Fruit fly (Drosophila melanogaster): Measurements from ENCODE around the gene CG43448.

Gene CG43448

dm6 chr3R:30196128-30196527, 41.4 kb downstream of the CG43448 start, which contains the start of gene CG15531:
Gene CG15531 (minus strand): TSS chr3R:30196228.
- TF ChIP-seq CG6792 (GFP tag; optimal IDR thresholded peaks at IDR 0.05), result no peak
- no peak for TF ChIP-seq net (GFP tag; optimal IDR thresholded peaks at IDR 0.05)
- no peak for TF ChIP-seq Hr38 (GFP tag; optimal IDR thresholded peaks at IDR 0.05)
- TF ChIP-seq CG32006 (GFP tag; optimal IDR thresholded peaks at IDR 0.05), result no peak
- no peak for TF ChIP-seq CG8632 (GFP tag; optimal IDR thresholded peaks at IDR 0.05)
- no peak for TF ChIP-seq cyc (GFP tag; optimal IDR thresholded peaks at IDR 0.05)
- TF ChIP-seq CG3032 (tag; optimal IDR thresholded peaks at IDR 0.05), result no peak
- no peak for TF ChIP-seq CG6808 (GFP tag; optimal IDR thresholded peaks at IDR 0.05)
- no peak for TF ChIP-seq Lpt (GFP tag; optimal IDR thresholded peaks at IDR 0.05)
- TF ChIP-seq CG6276 (GFP tag; optimal IDR thresholded peaks at IDR 0.05), result no peak

- TF ChIP-seq esn (GFP tag; optimal IDR thresholded peaks at IDR 0.05) (peak; percentile 20), net (GFP tag; optimal IDR thresholded peaks at IDR 0.05) (no peak), lz (GFP tag; optimal IDR thresholded peaks at IDR 0.05) (peak; percentile 44), Hr39 (GFP tag; optimal IDR thresholded peaks at IDR 0.05) (peak; percentile 26), pdm3 (GFP tag; optimal IDR thresholded peaks at IDR 0.05) (peak; percentile 40), Sox14 (GFP tag; optimal IDR thresholded peaks at IDR 0.05) (peak; percentile 23), CG8119 (GFP tag; IDR thresholded peaks at IDR 0.05) (no peak; the same call in 2 of the 3 replicates), CG10631 (GFP tag; optimal IDR thresholded peaks at IDR 0.05) (peak; percentile 29), OdsH (GFP tag; optimal IDR thresholded peaks at IDR 0.05) (peak; percentile 17), CG32006 (GFP tag; optimal IDR thresholded peaks at IDR 0.05) (peak; percentile 23), CG3919 (GFP tag; optimal IDR thresholded peaks at IDR 0.05) (peak; percentile 12), CG3032 (tag; optimal IDR thresholded peaks at IDR 0.05) (peak; percentile 26), CG15336 (GFP tag; IDR thresholded peaks at IDR 0.05) (peak; percentile 34; the same call in 1 of the 2 replicates), acj6 (GFP tag; optimal IDR thresholded peaks at IDR 0.05) (peak; percentile 5), svp (GFP tag) (peak; percentile 83), CG6163 (GFP tag; IDR thresholded peaks at IDR 0.05) (peak; percentile 53; the same call in 2 of the 3 replicates), Met (GFP tag; optimal IDR thresholded peaks at IDR 0.05) (no peak), topi (GFP tag; optimal IDR thresholded peaks at IDR 0.05) (no peak), CG31627 (GFP tag; optimal IDR thresholded peaks at IDR 0.05) (peak; percentile 49), Gug (GFP tag; IDR thresholded peaks at IDR 0.05) (0 out of 2 replicates have a peak, but pooled peaks have one; percentile 30), Sox15 (GFP tag; optimal IDR thresholded peaks at IDR 0.05) (no peak), achi (GFP tag; optimal IDR thresholded peaks at IDR 0.05) (peak; percentile 6), eg (GFP tag; IDR thresholded peaks at IDR 0.05) (peak; percentile 68)
These were observed 41.9 kb downstream of the CG43448 start for dm6 chr3R:30195606-30196049.

- no peak for TF ChIP-seq CG1621 (tag; optimal IDR thresholded peaks at IDR 0.05)
- TF ChIP-seq esn (GFP tag; optimal IDR thresholded peaks at IDR 0.05), result no peak
- TF ChIP-seq fkh (GFP tag; optimal IDR thresholded peaks at IDR 0.05), result peak; percentile 44
These were observed 43.7 kb downstream of the CG43448 start for dm6 chr3R:30193826-30194225.

dm6 chr3R:30191462-30191874, 46.1 kb downstream of the CG43448 start:
- TF ChIP-seq esn (GFP tag; optimal IDR thresholded peaks at IDR 0.05), result peak; percentile 85
- TF ChIP-seq CG31627 (GFP tag; optimal IDR thresholded peaks at IDR 0.05), result peak; percentile 84
- TF ChIP-seq CG1621 (tag; optimal IDR thresholded peaks at IDR 0.05), result no peak
- TF ChIP-seq CG6276 (GFP tag; optimal IDR thresholded peaks at IDR 0.05), result peak; percentile 26
- TF ChIP-seq Hr4 (GFP tag; optimal IDR thresholded peaks at IDR 0.05), result peak; percentile 1
- peak; percentile 73 for TF ChIP-seq pdm3 (GFP tag; optimal IDR thresholded peaks at IDR 0.05)
- peak; percentile 81 for TF ChIP-seq Hr39 (GFP tag; optimal IDR thresholded peaks at IDR 0.05)
- TF ChIP-seq topi (GFP tag; optimal IDR thresholded peaks at IDR 0.05), result peak; percentile 87
- no peak for TF ChIP-seq Lpt (GFP tag; optimal IDR thresholded peaks at IDR 0.05)
- TF ChIP-seq CG8119 (GFP tag; IDR thresholded peaks at IDR 0.05), result peak; percentile 34; the same call in 1 of the 3 replicates
- TF ChIP-seq fd59A (GFP tag; optimal IDR thresholded peaks at IDR 0.05), result peak; percentile 44
- TF ChIP-seq Sox102F (GFP tag; optimal IDR thresholded peaks at IDR 0.05), result peak; percentile 73
- peak in 1 of 2 experiments; percentile 52 for TF ChIP-seq salr (GFP tag; optimal IDR thresholded peaks at IDR 0.05)
- no peak for TF ChIP-seq fkh (GFP tag; optimal IDR thresholded peaks at IDR 0.05)
- peak; percentile 62 for TF ChIP-seq CG8632 (GFP tag; optimal IDR thresholded peaks at IDR 0.05)
- no peak for TF ChIP-seq CG15336 (GFP tag; IDR thresholded peaks at IDR 0.05)
- peak; percentile 71 for TF ChIP-seq CG34406 (GFP tag; optimal IDR thresholded peaks at IDR 0.05)
- no peak for TF ChIP-seq dsx (GFP tag; optimal IDR thresholded peaks at IDR 0.05; ENCODE audit: poor library complexity, severe bottlenecking)
- peak; percentile 66 for TF ChIP-seq CG6792 (GFP tag; optimal IDR thresholded peaks at IDR 0.05)
- peak; percentile 67 for TF ChIP-seq OdsH (GFP tag; optimal IDR thresholded peaks at IDR 0.05)
- no peak for TF ChIP-seq Eip93F (GFP tag; optimal IDR thresholded peaks at IDR 0.05)
- peak; percentile 72 for TF ChIP-seq CG11902 (GFP tag; optimal IDR thresholded peaks at IDR 0.05)
- TF ChIP-seq CG3919 (GFP tag; optimal IDR thresholded peaks at IDR 0.05), result peak; percentile 62
- TF ChIP-seq achi (GFP tag; optimal IDR thresholded peaks at IDR 0.05), result peak; percentile 30
- TF ChIP-seq ss (GFP tag; optimal IDR thresholded peaks at IDR 0.05), result peak; percentile 58 to 59
- TF ChIP-seq CG11294 (GFP tag; IDR thresholded peaks at IDR 0.05), result no peak
- TF ChIP-seq Met (GFP tag; optimal IDR thresholded peaks at IDR 0.05), result peak; percentile 69
- peak; percentile 95 for TF ChIP-seq svp (GFP tag)
- peak; percentile 71 for TF ChIP-seq acj6 (GFP tag; optimal IDR thresholded peaks at IDR 0.05)
- TF ChIP-seq fd85E (GFP tag; optimal IDR thresholded peaks at IDR 0.05), result no peak
